ENCODE assay signal across 2 fruit fly cellular contexts in genomic region chr3L:3420674-3421073, dm6.
TF ChIP-seq lines count a peak whose summit lies in the region.

No protein-coding gene starts in this region.

- TF ChIP-seq CTCF in whole organism, embryonic (GFP tag; optimal IDR thresholded peaks at IDR 0.05; lab: Kevin White, UChicago) = no peak

TF ChIP-seq in whole organism, embryonic, 481 proteins besides CTCF, POLR2A, EP300 and RAD21 (continues in another document):
- TF ChIP-seq luna (GFP tag; optimal IDR thresholded peaks at IDR 0.05; lab: Kevin White, UChicago) = no peak
- peak; percentile 49 for TF ChIP-seq CG2678 (tag; optimal IDR thresholded peaks at IDR 0.05; lab: Kevin White, UChicago)
- TF ChIP-seq CG11504 (tag; optimal IDR thresholded peaks at IDR 0.05; lab: Kevin White, UChicago) = peak; percentile 22
- TF ChIP-seq CG14710 (tag; optimal IDR thresholded peaks at IDR 0.05; lab: Kevin White, UChicago) = no peak
- no peak for TF ChIP-seq croc (GFP tag; conservative IDR thresholded peaks at IDR 0.05; lab: Robert Waterston, UW)
- TF ChIP-seq NC2β (GFP tag; optimal IDR thresholded peaks at IDR 0.05; lab: Kevin White, UChicago) = no peak
- no peak for TF ChIP-seq Sin3A (optimal IDR thresholded peaks at IDR 0.05; lab: Kevin White, UChicago)
- peak; percentile 23 for TF ChIP-seq dmrt99B (tag; optimal IDR thresholded peaks at IDR 0.05; lab: Kevin White, UChicago)
- TF ChIP-seq tin (GFP tag; optimal IDR thresholded peaks at IDR 0.05; lab: Kevin White, UChicago) = no peak
- TF ChIP-seq bowl (GFP tag; IDR thresholded peaks at IDR 0.05; lab: Robert Waterston, UW) = no peak
- TF ChIP-seq lilli (GFP tag; optimal IDR thresholded peaks at IDR 0.05; lab: Kevin White, UChicago) = peak; percentile 14
- no peak for TF ChIP-seq Mrtf (GFP tag; IDR thresholded peaks at IDR 0.05; lab: Robert Waterston, UW)
- no peak for TF ChIP-seq CG42726 (GFP tag; IDR thresholded peaks at IDR 0.05; lab: Robert Waterston, UW; ENCODE audit: partially characterized antibody)
- TF ChIP-seq CG6683 (GFP tag; optimal IDR thresholded peaks at IDR 0.05; lab: Kevin White, UChicago) = no peak
- no peak for TF ChIP-seq wor (GFP tag; IDR thresholded peaks at IDR 0.05; lab: Robert Waterston, UW)
- TF ChIP-seq fd64A (GFP tag; optimal IDR thresholded peaks at IDR 0.05; lab: Kevin White, UChicago) = no peak
- no peak for TF ChIP-seq amos (GFP tag; IDR thresholded peaks at IDR 0.05; lab: Robert Waterston, UW; ENCODE audit: partially characterized antibody)
- no peak for TF ChIP-seq CG17385 (GFP tag; optimal IDR thresholded peaks at IDR 0.05; lab: Kevin White, UChicago)
- no peak for TF ChIP-seq mld (GFP tag; IDR thresholded peaks at IDR 0.05; lab: Robert Waterston, UW; ENCODE audit: partially characterized antibody)
- TF ChIP-seq CG31365 (tag; optimal IDR thresholded peaks at IDR 0.05; lab: Kevin White, UChicago) = no peak
- peak in 1 of 2 experiments; percentile 9 for TF ChIP-seq Hr51 (GFP tag; optimal IDR thresholded peaks at IDR 0.05; lab: Kevin White, UChicago)
- no peak for TF ChIP-seq klu (GFP tag; IDR thresholded peaks at IDR 0.05; lab: Robert Waterston, UW)
- TF ChIP-seq CG3281 (GFP tag; optimal IDR thresholded peaks at IDR 0.05; lab: Kevin White, UChicago) = peak; percentile 36
- TF ChIP-seq Rx (GFP tag; IDR thresholded peaks at IDR 0.05; lab: Robert Waterston, UW) = no peak
- TF ChIP-seq shn (GFP tag; optimal IDR thresholded peaks at IDR 0.05; lab: Kevin White, UChicago) = no peak
- no peak for TF ChIP-seq Dbx (GFP tag; IDR thresholded peaks at IDR 0.05; lab: Robert Waterston, UW)
- no peak for TF ChIP-seq CrebB (tag; optimal IDR thresholded peaks at IDR 0.05; lab: Kevin White, UChicago)
- TF ChIP-seq CG2875 (GFP tag; optimal IDR thresholded peaks at IDR 0.05; lab: Kevin White, UChicago) = no peak
- TF ChIP-seq bcd (GFP tag; optimal IDR thresholded peaks at IDR 0.05; lab: Kevin White, UChicago) = no peak
- peak; percentile 46 for TF ChIP-seq CG2120 (GFP tag; optimal IDR thresholded peaks at IDR 0.05; lab: Kevin White, UChicago)
- peak; percentile 20 for TF ChIP-seq Meics (GFP tag; optimal IDR thresholded peaks at IDR 0.05; lab: Kevin White, UChicago)
- TF ChIP-seq CG31441 (GFP tag; IDR thresholded peaks at IDR 0.05; lab: Robert Waterston, UW) = no peak
- peak; percentile 26; the same call in 1 of the 2 replicates for TF ChIP-seq slbo (GFP tag; IDR thresholded peaks at IDR 0.05; lab: Robert Waterston, UW)
- TF ChIP-seq al (GFP tag; IDR thresholded peaks at IDR 0.05; lab: Robert Waterston, UW) = peak; percentile 50; the same call in 1 of the 2 replicates
- TF ChIP-seq Dip3 (GFP tag; optimal IDR thresholded peaks at IDR 0.05; lab: Kevin White, UChicago) = no peak
- no peak for TF ChIP-seq kni (GFP tag; optimal IDR thresholded peaks at IDR 0.05; lab: Kevin White, UChicago)
- TF ChIP-seq pita (GFP tag; optimal IDR thresholded peaks at IDR 0.05; lab: Kevin White, UChicago) = no peak
- TF ChIP-seq Chrac-16 (GFP tag; optimal IDR thresholded peaks at IDR 0.05; lab: Kevin White, UChicago) = no peak
- TF ChIP-seq Med (GFP tag; lab: Kevin White, UChicago) = peak; percentile 10
- TF ChIP-seq CG9437 (GFP tag; optimal IDR thresholded peaks at IDR 0.05; lab: Kevin White, UChicago) = no peak
- TF ChIP-seq CG17186 (GFP tag; optimal IDR thresholded peaks at IDR 0.05; lab: Kevin White, UChicago) = no peak
- no peak for TF ChIP-seq Nf-YB (GFP tag; optimal IDR thresholded peaks at IDR 0.05; lab: Kevin White, UChicago)
- TF ChIP-seq CoRest (tag; optimal IDR thresholded peaks at IDR 0.05; lab: Kevin White, UChicago) = peak; percentile 34
- no peak for TF ChIP-seq fu2 (GFP tag; optimal IDR thresholded peaks at IDR 0.05; lab: Kevin White, UChicago)
- no peak for TF ChIP-seq pb (GFP tag; optimal IDR thresholded peaks at IDR 0.05; lab: Kevin White, UChicago)
- TF ChIP-seq dati (GFP tag; IDR thresholded peaks at IDR 0.05; lab: Robert Waterston, UW) = no peak
- no peak for TF ChIP-seq btn (GFP tag; optimal IDR thresholded peaks at IDR 0.05; lab: Kevin White, UChicago)

TF ChIP-seq in whole organism, prepupa, 60 proteins besides CTCF, POLR2A, EP300 and RAD21:
- TF ChIP-seq topi (GFP tag; optimal IDR thresholded peaks at IDR 0.05; lab: Kevin White, UChicago) (no peak), svp (GFP tag; lab: Kevin White, UChicago) (peak; percentile 50)

Comparison
In these comparisons a context has a peak if more than half of its experiments do, and no peak if none do; other contexts are left out.
1. Of the 7 proteins assayed by ChIP-seq in both whole organism, embryonic and whole organism, prepupa: peak only in whole organism, embryonic: Sox102F; only in whole organism, prepupa: none; in both: none; in neither: 6.